Worm (Caenorhabditis elegans) whole organism, L2 larva: ENCODE data around the gene F53F1.2.

Experiments used
- C34F6.9 ChIP-seq: fragments of 150-350 bp; optimal IDR thresholded peaks from 2 replicates; lab custom pipeline; 2014; ENCODE audit warnings: missing biosample characterization, missing genetic modification characterization
- F13H6.1 ChIP-seq: sonication (generic microtip); optimal IDR thresholded peaks from 2 replicates; lab custom pipeline; 2016; ENCODE audit warnings: missing genetic modification characterization, missing compliant biosample characterization
- ZK546.5 ChIP-seq: sonication (generic microtip); optimal IDR thresholded peaks from 2 replicates; lab custom pipeline; 2017; ENCODE audit warnings: missing biosample characterization, missing genetic modification characterization
- ceh-82 ChIP-seq: fragments of 150-350 bp; optimal IDR thresholded peaks from 2 replicates; lab custom pipeline; 2014; ENCODE audit warnings: missing biosample characterization, missing genetic modification characterization
- crh-2 ChIP-seq: sonication (generic microtip); optimal IDR thresholded peaks from 2 replicates; lab custom pipeline; 2017; ENCODE audit warnings: missing biosample characterization, missing genetic modification characterization
- dmd-4 ChIP-seq: sonication (generic microtip); optimal IDR thresholded peaks from 2 replicates; lab custom pipeline; 2017; ENCODE audit warnings: missing biosample characterization, missing genetic modification characterization
- elt-1 ChIP-seq: fragments of 150-350 bp; optimal IDR thresholded peaks from 2 replicates; lab custom pipeline; 2014; ENCODE audit warnings: missing biosample characterization, missing genetic modification characterization
- fos-1 ChIP-seq: fragments of 150-350 bp; optimal IDR thresholded peaks from 2 replicates; lab custom pipeline; 2014; ENCODE audit warnings: missing biosample characterization, missing genetic modification characterization
- gmeb-1 ChIP-seq: fragments of 150-350 bp; optimal IDR thresholded peaks from 2 replicates; lab custom pipeline; 2014; ENCODE audit warnings: missing biosample characterization, missing genetic modification characterization
- lin-11 ChIP-seq: fragments of 150-350 bp; sonication (generic microtip); optimal IDR thresholded peaks from 2 replicates; lab custom pipeline; 2014; ENCODE audit warnings: missing biosample characterization, missing genetic modification characterization, inconsistent platforms, mixed read lengths
- lin-39 ChIP-seq: fragments of 150-350 bp; optimal IDR thresholded peaks from 2 replicates; lab custom pipeline; 2014; ENCODE audit warnings: missing biosample characterization, missing genetic modification reagents, missing genetic modification characterization
- lsy-2 ChIP-seq, 2 experiments: fragments of 150-350 bp in 1 of 2; sonication (generic microtip) in 1 of 2; optimal IDR thresholded peaks; 2 replicates each; lab custom pipeline; 2014 to 2017; ENCODE audit warnings: missing biosample characterization in 2 of 2, missing genetic modification characterization in 2 of 2
- mab-5 ChIP-seq: fragments of 150-350 bp; optimal IDR thresholded peaks from 2 replicates; lab custom pipeline; 2014; ENCODE audit warnings: missing biosample characterization, missing genetic modification characterization
- mdl-1 ChIP-seq, 2 experiments: fragments of 150-350 bp in 1 of 2; sonication (generic microtip) in 1 of 2; optimal IDR thresholded peaks; 2 replicates each; lab custom pipeline; 2017; ENCODE audit warnings: missing biosample characterization in 2 of 2, missing genetic modification characterization in 2 of 2
- nhr-10 ChIP-seq: sonication (generic microtip); optimal IDR thresholded peaks from 2 replicates; lab custom pipeline; 2017; ENCODE audit warnings: missing biosample characterization, missing genetic modification characterization
- nhr-11 ChIP-seq: fragments of 150-350 bp; optimal IDR thresholded peaks from 2 replicates; lab custom pipeline; 2014; ENCODE audit warnings: missing biosample characterization, missing genetic modification characterization
- nhr-12 ChIP-seq: fragments of 150-350 bp; optimal IDR thresholded peaks from 2 replicates; lab custom pipeline; 2014; ENCODE audit warnings: missing biosample characterization, missing genetic modification characterization
- nhr-129 ChIP-seq: fragments of 150-350 bp; optimal IDR thresholded peaks from 2 replicates; lab custom pipeline; 2014; ENCODE audit warnings: missing biosample characterization, missing genetic modification characterization
- nhr-21 ChIP-seq: fragments of 150-350 bp; optimal IDR thresholded peaks from 2 replicates; lab custom pipeline; 2014; ENCODE audit warnings: missing biosample characterization, missing genetic modification characterization
- nhr-23 ChIP-seq: fragments of 150-350 bp; optimal IDR thresholded peaks from 2 replicates; lab custom pipeline; 2014; ENCODE audit warnings: missing biosample characterization, missing genetic modification reagents, missing genetic modification characterization
- nhr-6 ChIP-seq: fragments of 150-350 bp; optimal IDR thresholded peaks from 2 replicates; lab custom pipeline; 2014; ENCODE audit warnings: missing biosample characterization, missing genetic modification characterization
- nhr-77 ChIP-seq: fragments of 150-350 bp; optimal IDR thresholded peaks from 2 replicates; lab custom pipeline; 2014; ENCODE audit warnings: missing biosample characterization, missing genetic modification characterization
- peb-1 ChIP-seq: fragments of 150-350 bp; optimal IDR thresholded peaks from 2 replicates; lab custom pipeline; 2014; ENCODE audit warnings: missing biosample characterization, missing genetic modification characterization
- sma-3 ChIP-seq: sonication (generic microtip); optimal IDR thresholded peaks from 2 replicates; lab custom pipeline; 2016; ENCODE audit warnings: missing genetic modification reagents, missing genetic modification characterization, missing compliant biosample characterization
- sma-9 ChIP-seq, 2 experiments: fragments of 150-350 bp in 1 of 2; sonication (generic microtip) in 1 of 2; optimal IDR thresholded peaks; 2 replicates each; lab custom pipeline; 2014 to 2016; ENCODE audit warnings: missing genetic modification characterization in 2 of 2, mild to moderate bottlenecking in 1 of 2, missing biosample characterization in 1 of 2, missing compliant biosample characterization in 1 of 2, missing genetic modification reagents in 1 of 2, moderate library complexity in 1 of 2
- snpc-4 ChIP-seq: fragments of 150-350 bp; optimal IDR thresholded peaks from 2 replicates; lab custom pipeline; 2014; ENCODE audit warnings: missing biosample characterization, missing genetic modification characterization
- unc-55 ChIP-seq: fragments of 150-350 bp; sonication (generic microtip); optimal IDR thresholded peaks from 3 replicates; lab custom pipeline; 2014; ENCODE audit warnings: missing biosample characterization, missing genetic modification reagents, missing genetic modification characterization
- zag-1 ChIP-seq: fragments of 150-350 bp; optimal IDR thresholded peaks from 2 replicates; lab custom pipeline; 2014; ENCODE audit warnings: missing biosample characterization, missing genetic modification characterization
- ztf-4 ChIP-seq: fragments of 150-350 bp; optimal IDR thresholded peaks from 2 replicates; lab custom pipeline; 2014; ENCODE audit warnings: missing biosample characterization, missing genetic modification characterization

The F53F1.2 gene

DNA sequence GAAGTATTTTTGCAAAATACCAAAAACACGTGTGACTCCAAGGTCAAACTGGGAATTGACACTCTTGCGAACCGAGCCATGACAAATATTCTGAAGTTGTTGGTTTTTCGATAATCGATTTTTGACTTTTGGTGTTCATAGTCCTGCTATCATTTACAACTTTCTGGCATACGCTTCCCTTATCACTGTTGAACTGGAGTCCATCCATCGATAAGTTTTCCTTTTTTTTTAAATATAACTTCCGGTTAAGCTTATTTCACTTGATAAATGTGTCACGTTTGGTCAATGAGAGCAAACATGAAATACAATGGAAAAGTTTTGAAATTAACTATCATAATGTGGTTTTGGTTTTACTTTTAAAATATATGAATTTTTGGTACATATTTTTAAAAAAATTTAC is 15.1 kb downstream of the F53F1.2 start:
- TF ChIP-seq sma-9 (GFP tag; optimal IDR thresholded peaks at IDR 0.05; lab: Kevin White, UChicago) (peak; percentile 17), sma-9 (tag; optimal IDR thresholded peaks at IDR 0.05; lab: Kevin White, UChicago) (no peak), fos-1 (tag; lab: Kevin White, UChicago) (peak; percentile 95), F13H6.1 (tag; lab: Kevin White, UChicago) (no peak), nhr-6 (tag; lab: Kevin White, UChicago) (no peak), crh-2 (tag; lab: Kevin White, UChicago) (peak; percentile 17)

DNA sequence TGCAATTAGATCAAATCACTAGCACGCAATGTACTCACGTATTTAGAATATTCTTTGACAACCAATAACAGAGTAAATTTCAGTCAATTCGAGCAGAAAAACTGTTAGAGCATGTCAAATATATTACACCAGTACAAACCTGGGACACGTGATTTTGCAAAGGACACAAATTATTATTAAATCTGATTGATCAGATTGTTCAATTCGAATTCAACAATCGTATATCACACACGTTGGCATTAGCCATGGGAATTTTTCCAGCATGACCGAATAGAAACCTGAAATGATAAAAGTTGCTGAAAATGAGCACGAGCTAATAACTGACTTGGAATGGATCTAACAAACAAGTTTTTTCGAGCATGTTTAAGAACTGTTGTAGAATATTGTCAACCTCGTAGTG is 16.4 kb downstream of the F53F1.2 start, which contains the start of gene srv-9:
Gene srv-9 (minus strand): TSS at position 101 of the 400 bp plus-strand sequence.
- TF ChIP-seq crh-2 (tag; lab: Kevin White, UChicago) (no peak), nhr-11 (no peak), nhr-23 (tag; lab: Kevin White, UChicago) (no peak)

DNA sequence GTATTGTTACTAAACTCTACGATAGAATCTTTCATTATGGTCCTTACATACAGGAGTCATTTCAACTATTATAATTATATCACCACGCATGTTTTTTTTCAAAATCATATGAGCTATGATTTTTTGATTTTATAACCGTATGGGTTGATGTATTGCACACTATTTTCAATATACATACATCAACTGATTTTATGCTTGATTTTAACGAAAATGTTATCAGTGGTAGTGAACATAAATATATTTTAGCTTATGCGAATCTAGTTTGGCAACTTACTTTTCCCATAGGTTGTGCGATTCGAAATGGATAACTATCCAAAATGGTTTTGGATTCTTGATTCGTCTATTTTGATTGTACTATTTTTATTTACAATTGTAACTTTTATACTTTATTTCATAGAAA is 17.0 kb downstream of the F53F1.2 start, which contains the start of gene srv-10:
Gene srv-10 (plus strand): TSS at position 301 of the 400 bp plus-strand sequence.
- TF ChIP-seq nhr-12 (no peak), gmeb-1 (tag; lab: Kevin White, UChicago) (no peak), dmd-4 (tag; lab: Kevin White, UChicago) (no peak), mdl-1 (tag; optimal IDR thresholded peaks at IDR 0.05; lab: Kevin White, UChicago) (no peak), crh-2 (tag; lab: Kevin White, UChicago) (no peak), lin-11 (tag; lab: Kevin White, UChicago) (no peak), ztf-4 (no peak), ZK546.5 (tag; lab: Kevin White, UChicago) (no peak), nhr-129 (no peak), C34F6.9 (tag; lab: Kevin White, UChicago) (no peak), ceh-82 (tag; lab: Kevin White, UChicago) (no peak), lin-39 (tag; lab: Kevin White, UChicago) (no peak), elt-1 (tag; lab: Kevin White, UChicago) (no peak), nhr-23 (tag; lab: Kevin White, UChicago) (no peak)
- TF ChIP-seq, all 48 proteins: peak for 0

DNA sequence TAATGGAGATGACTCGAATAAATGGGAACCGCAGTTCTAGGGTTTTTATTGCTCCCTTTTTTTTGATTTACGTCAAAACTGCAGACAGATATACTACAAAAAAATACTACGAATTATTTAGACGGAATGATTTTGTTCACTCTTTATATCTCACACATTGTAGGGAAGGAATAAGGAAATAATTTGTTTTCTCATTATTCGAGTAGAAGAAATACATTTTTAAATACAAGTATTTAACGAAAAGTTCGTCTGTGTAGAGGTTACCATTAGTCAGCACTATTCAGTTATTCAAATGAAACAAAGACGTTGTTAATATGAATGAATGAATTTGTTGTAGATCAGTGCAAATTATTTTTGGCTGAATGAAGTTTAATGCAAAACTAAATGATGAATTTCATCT is 20.1 kb downstream of the F53F1.2 start, which contains the start of gene srd-18:
Gene srd-18 (minus strand): TSS at position 101 of the 400 bp plus-strand sequence.
- no peak for TF ChIP-seq snpc-4
- no peak for TF ChIP-seq nhr-11
- no peak for TF ChIP-seq sma-3 (GFP tag; lab: Kevin White, UChicago)
- TF ChIP-seq ztf-4, result no peak
- no peak for TF ChIP-seq elt-1 (tag; lab: Kevin White, UChicago)
- no peak for TF ChIP-seq ZK546.5 (tag; lab: Kevin White, UChicago)
- no peak for TF ChIP-seq mab-5 (tag; lab: Kevin White, UChicago)
- no peak for TF ChIP-seq gmeb-1 (tag; lab: Kevin White, UChicago)

DNA sequence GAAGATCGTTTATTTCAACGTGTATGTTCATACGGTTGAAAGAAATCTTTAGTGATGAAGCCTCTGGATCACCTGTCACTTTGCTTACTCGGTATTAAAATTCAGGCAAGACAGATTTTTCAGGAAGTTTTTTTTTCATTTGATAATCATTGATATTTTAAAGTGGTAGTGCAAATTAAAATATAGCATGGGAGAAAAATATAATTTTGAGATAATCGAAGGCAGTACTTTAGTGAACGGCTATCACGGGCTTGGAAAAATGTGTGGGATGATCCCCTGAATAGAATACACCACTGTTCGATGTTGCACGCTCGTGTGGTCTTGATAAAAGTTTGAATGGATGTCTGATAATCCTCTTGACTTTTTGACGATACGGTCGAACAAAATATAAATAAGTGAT is 20.8 kb downstream of the F53F1.2 start:
- TF ChIP-seq ceh-82 (tag; lab: Kevin White, UChicago) (no peak), lin-39 (tag; lab: Kevin White, UChicago) (no peak), nhr-23 (tag; lab: Kevin White, UChicago) (no peak), nhr-21 (tag; lab: Kevin White, UChicago) (no peak), mab-5 (tag; lab: Kevin White, UChicago) (no peak), peb-1 (tag; lab: Kevin White, UChicago) (no peak)

DNA sequence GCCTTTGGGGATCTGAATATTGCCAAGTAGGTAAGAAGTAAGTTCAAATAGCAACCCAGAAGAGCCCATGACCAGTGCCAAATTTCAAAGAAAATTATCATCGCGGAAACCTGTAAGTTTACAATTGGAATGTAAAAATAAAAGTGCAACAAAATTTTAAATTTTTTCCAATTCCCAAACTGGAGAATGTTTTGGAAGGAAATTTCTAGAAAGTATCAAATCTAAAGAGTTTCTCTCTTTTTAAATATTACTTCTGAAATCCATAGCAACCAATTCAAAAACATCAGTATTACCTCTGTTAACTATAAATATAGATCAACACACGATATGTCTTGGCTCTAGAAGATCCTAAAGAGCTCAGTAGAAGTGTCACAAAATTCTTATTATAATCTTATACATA is 22.0 kb downstream of the F53F1.2 start, which contains the start of gene srd-19:
Gene srd-19 (minus strand): TSS at position 101 of the 400 bp plus-strand sequence.
- TF ChIP-seq nhr-10 (tag; lab: Kevin White, UChicago), result no peak
- TF ChIP-seq gmeb-1 (tag; lab: Kevin White, UChicago), result no peak
- no peak for TF ChIP-seq F13H6.1 (tag; lab: Kevin White, UChicago)
- no peak for TF ChIP-seq nhr-77 (tag; lab: Kevin White, UChicago)

DNA sequence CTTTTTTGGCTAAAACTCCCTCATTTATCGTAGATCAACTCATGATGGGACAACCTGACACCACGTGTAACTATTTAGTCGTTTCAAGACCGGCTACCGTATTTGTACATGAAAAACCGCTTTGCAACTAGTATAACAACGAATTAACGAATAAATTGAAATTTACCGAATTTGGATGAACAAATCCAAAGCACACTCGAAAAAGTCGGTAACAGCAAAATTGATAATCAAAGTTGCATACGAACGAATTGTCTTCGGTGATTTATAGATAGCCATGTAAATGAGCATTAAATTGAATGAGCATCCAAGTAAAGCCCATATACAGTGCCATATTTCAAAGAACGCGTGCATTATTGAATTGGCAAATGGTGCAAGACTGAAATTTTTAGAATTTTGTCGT is 25.7 kb downstream of the F53F1.2 start, which contains the start of gene srd-17:
Gene srd-17 (minus strand): TSS at position 351 of the 400 bp plus-strand sequence.
- TF ChIP-seq dmd-4 (tag; lab: Kevin White, UChicago) (no peak), nhr-23 (tag; lab: Kevin White, UChicago) (no peak), nhr-12 (no peak), zag-1 (tag; lab: Kevin White, UChicago) (no peak), nhr-10 (tag; lab: Kevin White, UChicago) (no peak), mdl-1 (tag; optimal IDR thresholded peaks at IDR 0.05; lab: Kevin White, UChicago) (no peak), lsy-2 (tag; optimal IDR thresholded peaks at IDR 0.05; lab: Kevin White, UChicago) (no peak), unc-55 (GFP tag; lab: Kevin White, UChicago) (no peak)
